Worm (Caenorhabditis elegans) whole organism, late embryonic: ENCODE results near the gene srxa-1.
A peak's percentile ranks its signal among the peaks of the same experiment; 100 is the strongest.

Experiments
- C38D4.7 ChIP-seq: fragments of 200-800 bp; sonication (Bioruptor generic); optimal IDR thresholded peaks from 2 replicates; lab custom pipeline; 2018; ENCODE audit warnings: mild to moderate bottlenecking, missing genetic modification characterization, moderate library complexity, missing compliant biosample characterization
- K02D7.2 ChIP-seq: sonication (generic microtip); optimal IDR thresholded peaks from 2 replicates; lab custom pipeline; 2017; ENCODE audit warnings: mild to moderate bottlenecking, missing genetic modification characterization, missing compliant biosample characterization
- K09A11.1 ChIP-seq: sonication (generic microtip); optimal IDR thresholded peaks from 2 replicates; lab custom pipeline; 2017; ENCODE audit warnings: antibody characterized with exemption, mild to moderate bottlenecking, missing genetic modification characterization, missing compliant biosample characterization; ENCODE audit not compliant: insufficient read depth
- T23F11.4 ChIP-seq: fragments of 200-800 bp; sonication (Bioruptor generic); optimal IDR thresholded peaks from 2 replicates; lab custom pipeline; 2018; ENCODE audit warnings: mild to moderate bottlenecking, missing genetic modification characterization, missing compliant biosample characterization
- Y22D7AL.16 ChIP-seq: sonication (generic microtip); optimal IDR thresholded peaks from 2 replicates; lab custom pipeline; 2016; ENCODE audit warnings: missing genetic modification characterization, missing compliant biosample characterization
- ahr-1 ChIP-seq: sonication (generic microtip); optimal IDR thresholded peaks from 2 replicates; lab custom pipeline; 2016; ENCODE audit warnings: missing genetic modification characterization, missing compliant biosample characterization
- ama-1 ChIP-seq: fragments of 150-350 bp; optimal IDR thresholded peaks from 2 replicates; lab custom pipeline; 2014
- ceh-18 ChIP-seq: sonication (generic microtip); optimal IDR thresholded peaks from 2 replicates; lab custom pipeline; 2016; ENCODE audit warnings: missing genetic modification characterization, missing compliant biosample characterization
- ceh-19 ChIP-seq: fragments of 200-800 bp; sonication (Bioruptor generic); optimal IDR thresholded peaks from 2 replicates; lab custom pipeline; 2018; ENCODE audit warnings: mild to moderate bottlenecking, missing genetic modification characterization, missing compliant biosample characterization
- ceh-2 ChIP-seq: sonication (generic microtip); optimal IDR thresholded peaks from 2 replicates; lab custom pipeline; 2016; ENCODE audit warnings: missing genotype, missing genetic modification characterization, missing compliant biosample characterization
- ceh-24 ChIP-seq: sonication (generic microtip); optimal IDR thresholded peaks from 2 replicates; lab custom pipeline; 2016; ENCODE audit warnings: mild to moderate bottlenecking, missing genetic modification characterization, missing compliant biosample characterization
- ceh-30 ChIP-seq: fragments of 150-350 bp; optimal IDR thresholded peaks from 2 replicates; lab custom pipeline; 2014; ENCODE audit warnings: missing biosample characterization, missing genetic modification characterization
- ceh-31 ChIP-seq: sonication (generic microtip); optimal IDR thresholded peaks from 2 replicates; lab custom pipeline; 2016; ENCODE audit warnings: missing genetic modification characterization, missing compliant biosample characterization
- dmd-4 ChIP-seq: sonication (generic microtip); optimal IDR thresholded peaks from 2 replicates; lab custom pipeline; 2016; ENCODE audit warnings: borderline replicate concordance, missing genetic modification characterization, missing compliant biosample characterization
- elt-4 ChIP-seq: sonication (generic microtip); optimal IDR thresholded peaks from 2 replicates; lab custom pipeline; 2016; ENCODE audit warnings: missing genetic modification characterization, missing compliant biosample characterization
- ets-4 ChIP-seq: sonication (generic microtip); optimal IDR thresholded peaks from 2 replicates; lab custom pipeline; 2016; ENCODE audit warnings: missing genetic modification characterization, missing compliant biosample characterization
- fkh-10 ChIP-seq: fragments of 150-350 bp; optimal IDR thresholded peaks from 2 replicates; lab custom pipeline; 2014; ENCODE audit warnings: missing biosample characterization, missing genetic modification reagents, missing genetic modification characterization
- fkh-6 ChIP-seq: sonication (generic microtip); optimal IDR thresholded peaks from 2 replicates; lab custom pipeline; 2016; ENCODE audit warnings: missing genetic modification characterization, missing compliant biosample characterization
- gmeb-2 ChIP-seq: sonication (generic microtip); optimal IDR thresholded peaks from 2 replicates; lab custom pipeline; 2016; ENCODE audit warnings: missing genetic modification characterization, inconsistent platforms, missing compliant biosample characterization
- hlh-15 ChIP-seq: sonication (generic microtip); optimal IDR thresholded peaks from 2 replicates; lab custom pipeline; 2016; ENCODE audit warnings: missing genetic modification characterization, missing compliant biosample characterization
- hlh-30 ChIP-seq: sonication (generic microtip); optimal IDR thresholded peaks from 2 replicates; lab custom pipeline; 2017; ENCODE audit warnings: antibody characterized with exemption, missing genetic modification characterization, missing compliant biosample characterization; ENCODE audit not compliant: insufficient read depth
- hlh-6 ChIP-seq: sonication (generic microtip); optimal IDR thresholded peaks from 2 replicates; lab custom pipeline; 2016; ENCODE audit warnings: missing genotype, missing genetic modification characterization, missing compliant biosample characterization
- hlh-8 ChIP-seq: sonication (generic microtip); optimal IDR thresholded peaks from 2 replicates; lab custom pipeline; 2016; ENCODE audit warnings: missing genotype, missing genetic modification characterization, missing compliant biosample characterization
- lim-6 ChIP-seq: sonication (generic microtip); optimal IDR thresholded peaks from 2 replicates; lab custom pipeline; 2016; ENCODE audit warnings: missing genetic modification characterization, missing compliant biosample characterization
- lin-11 ChIP-seq: fragments of 200-800 bp; sonication (Bioruptor generic); optimal IDR thresholded peaks from 2 replicates; lab custom pipeline; 2018; ENCODE audit warnings: mild to moderate bottlenecking, missing genetic modification characterization, missing compliant biosample characterization
- madf-2 ChIP-seq: sonication (generic microtip); optimal IDR thresholded peaks from 2 replicates; lab custom pipeline; 2017; ENCODE audit warnings: missing genetic modification characterization, missing compliant biosample characterization
- nfya-1 ChIP-seq: sonication (generic microtip); optimal IDR thresholded peaks from 2 replicates; lab custom pipeline; 2017; ENCODE audit warnings: missing genetic modification characterization, mild to moderate bottlenecking, missing compliant biosample characterization, antibody characterized with exemption, moderate library complexity
- nhr-11 ChIP-seq: fragments of 150-350 bp; optimal IDR thresholded peaks from 2 replicates; lab custom pipeline; 2014; ENCODE audit warnings: missing biosample characterization, missing genetic modification characterization
- npax-4 ChIP-seq: sonication (generic microtip); optimal IDR thresholded peaks from 2 replicates; lab custom pipeline; 2016; ENCODE audit warnings: missing genetic modification characterization, missing compliant biosample characterization
- odd-2 ChIP-seq: sonication (generic microtip); optimal IDR thresholded peaks from 2 replicates; lab custom pipeline; 2017; ENCODE audit warnings: antibody characterized with exemption, mild to moderate bottlenecking, missing genetic modification characterization, missing compliant biosample characterization
- pag-3 ChIP-seq: sonication (generic microtip); optimal IDR thresholded peaks from 2 replicates; lab custom pipeline; 2016; ENCODE audit warnings: missing compliant biosample characterization, missing genetic modification characterization, borderline replicate concordance
- pax-1 ChIP-seq: fragments of 150-350 bp; optimal IDR thresholded peaks from 2 replicates; lab custom pipeline; 2014; ENCODE audit warnings: missing biosample characterization, missing genetic modification characterization
- pha-2 ChIP-seq: sonication (generic microtip); optimal IDR thresholded peaks from 2 replicates; lab custom pipeline; 2017; ENCODE audit warnings: mild to moderate bottlenecking, missing genetic modification characterization, missing compliant biosample characterization
- pqm-1 ChIP-seq: sonication (generic microtip); optimal IDR thresholded peaks from 2 replicates; lab custom pipeline; 2016; ENCODE audit warnings: missing genetic modification characterization, missing compliant biosample characterization
- pros-1 ChIP-seq: fragments of 150-350 bp; optimal IDR thresholded peaks from 2 replicates; lab custom pipeline; 2014; ENCODE audit warnings: missing biosample characterization, missing genetic modification reagents, missing genetic modification characterization
- ref-2 ChIP-seq: sonication (generic microtip); optimal IDR thresholded peaks from 2 replicates; lab custom pipeline; 2016; ENCODE audit warnings: missing genetic modification characterization, missing compliant biosample characterization
- rnt-1 ChIP-seq: sonication (generic microtip); optimal IDR thresholded peaks from 2 replicates; lab custom pipeline; 2016; ENCODE audit warnings: missing genetic modification characterization, missing compliant biosample characterization
- sox-2 ChIP-seq: fragments of 200-800 bp; sonication (Bioruptor generic); IDR thresholded peaks from 2 replicates; pipeline ENCODE4 v1.3.6; 2022; ENCODE audit warnings: missing genetic modification reagents, missing genetic modification characterization, missing compliant biosample characterization
- syd-9 ChIP-seq: sonication (generic microtip); optimal IDR thresholded peaks from 2 replicates; lab custom pipeline; 2016; ENCODE audit warnings: mild to moderate bottlenecking, missing genetic modification characterization, moderate library complexity, missing compliant biosample characterization
- tbx-7 ChIP-seq: sonication (generic microtip); optimal IDR thresholded peaks from 2 replicates; lab custom pipeline; 2016; ENCODE audit warnings: missing genotype, missing genetic modification characterization, missing compliant biosample characterization
- ttx-3 ChIP-seq: sonication (generic microtip); optimal IDR thresholded peaks from 2 replicates; lab custom pipeline; 2016; ENCODE audit warnings: missing genetic modification reagents, missing genetic modification characterization, missing compliant biosample characterization
- unc-42 ChIP-seq: sonication (generic microtip); optimal IDR thresholded peaks from 2 replicates; lab custom pipeline; 2016; ENCODE audit warnings: missing genotype, missing genetic modification characterization, missing compliant biosample characterization
- unc-55 ChIP-seq: sonication (generic microtip); optimal IDR thresholded peaks from 2 replicates; lab custom pipeline; 2017; ENCODE audit warnings: missing biosample characterization, missing genetic modification reagents, missing genetic modification characterization
- unc-86 ChIP-seq: sonication (generic microtip); optimal IDR thresholded peaks from 2 replicates; lab custom pipeline; 2016; ENCODE audit warnings: missing genetic modification characterization, missing compliant biosample characterization
- ztf-16 ChIP-seq: sonication (generic microtip); optimal IDR thresholded peaks from 2 replicates; lab custom pipeline; 2017; ENCODE audit warnings: missing genetic modification characterization, missing compliant biosample characterization

Gene srxa-1

DNA sequence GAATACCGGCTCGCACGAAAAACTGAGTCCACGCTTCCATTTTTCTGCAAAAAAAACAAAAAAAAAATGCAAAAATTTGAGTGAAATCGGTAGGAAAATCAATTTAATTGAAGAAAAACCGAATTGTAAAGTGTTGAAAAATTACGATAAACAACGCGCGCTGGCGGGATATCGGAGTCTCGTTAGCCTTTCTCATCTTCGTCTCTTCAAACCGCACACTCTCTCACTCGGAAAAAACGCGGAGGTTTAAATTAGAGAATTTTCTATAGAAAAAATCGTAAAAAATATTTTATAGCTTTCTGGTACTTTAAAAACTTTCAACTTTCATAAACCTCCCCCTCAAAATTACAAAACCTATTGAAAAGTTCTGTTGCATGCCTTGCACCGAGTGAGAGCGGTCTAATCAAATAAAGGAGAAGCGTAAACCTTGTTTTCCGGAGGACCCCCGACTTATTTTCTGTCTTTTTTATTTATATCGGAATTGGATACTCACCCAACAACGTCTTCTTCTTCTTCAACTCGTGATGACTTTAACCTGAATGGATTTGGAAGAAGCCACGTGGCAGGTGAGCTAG is 27.8 kb upstream of the srxa-1 start, which contains the start of the genes F53F8.5 and F53F8.6:
TSS of gene F53F8.5 (minus strand) at position 52 of the 575 bp plus-strand sequence.
TSS of gene F53F8.6 (plus strand) at position 230 of the 575 bp plus-strand sequence.
- no peak for TF ChIP-seq dmd-4 (tag; lab: Kevin White, UChicago)
- TF ChIP-seq odd-2 (tag; lab: Kevin White, UChicago): no peak
- no peak for TF ChIP-seq ets-4 (tag; lab: Kevin White, UChicago)
- no peak for TF ChIP-seq hlh-6 (tag; lab: Kevin White, UChicago)
- TF ChIP-seq K09A11.1: no peak
- TF ChIP-seq unc-86 (tag; lab: Kevin White, UChicago): no peak
- peak; percentile 85 for TF ChIP-seq unc-42 (tag; lab: Kevin White, UChicago)
- TF ChIP-seq nfya-1: peak; percentile 15
- TF ChIP-seq pha-2 (tag; lab: Kevin White, UChicago): no peak
- peak; percentile 0 for TF ChIP-seq ceh-31
- TF ChIP-seq, all 69 proteins: peak for 3

DNA sequence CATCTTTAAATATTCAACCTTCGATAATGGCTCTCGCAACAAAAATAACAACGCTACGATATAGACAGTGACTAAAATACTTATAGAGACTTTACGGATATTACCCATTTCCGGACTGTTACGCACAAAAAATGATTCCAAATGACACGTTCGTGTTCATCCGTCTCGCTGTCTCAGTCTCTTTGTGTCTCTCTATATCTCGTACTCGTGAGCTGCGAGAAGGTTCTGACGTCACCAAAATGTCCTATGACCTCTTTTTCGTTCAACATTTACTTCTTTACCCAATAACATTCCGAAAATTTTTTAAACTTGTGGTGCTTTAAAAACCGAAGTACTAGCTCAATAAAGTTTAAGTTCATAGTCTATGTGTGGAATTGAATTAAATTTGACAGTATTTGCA is 21.7 kb upstream of the srxa-1 start:
- peak; percentile 85 for TF ChIP-seq hlh-30
- TF ChIP-seq Y22D7AL.16 (tag; lab: Kevin White, UChicago): no peak

DNA sequence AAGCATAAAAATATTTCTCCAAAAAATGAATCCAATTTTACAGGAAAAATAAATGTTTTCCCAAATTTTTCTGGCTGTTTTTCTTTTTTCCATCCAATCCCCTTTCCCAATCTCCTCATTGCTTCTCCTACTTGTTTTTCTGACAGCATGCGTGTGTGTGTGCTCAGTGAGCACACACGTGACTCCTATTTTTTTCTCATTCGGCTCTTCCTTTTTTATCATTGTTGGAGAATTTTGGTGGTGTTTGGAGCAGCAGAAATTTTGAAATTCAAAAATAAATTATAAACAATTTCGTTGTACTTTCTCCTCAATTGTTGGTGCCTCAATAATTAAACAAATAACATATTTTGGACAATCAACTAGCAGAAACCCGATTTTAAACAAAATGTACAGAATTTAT is 21.2 kb upstream of the srxa-1 start:
- TF ChIP-seq unc-42 (tag; lab: Kevin White, UChicago) (no peak), rnt-1 (tag; lab: Kevin White, UChicago) (no peak)
- TF ChIP-seq, all 69 proteins: peak for 0

DNA sequence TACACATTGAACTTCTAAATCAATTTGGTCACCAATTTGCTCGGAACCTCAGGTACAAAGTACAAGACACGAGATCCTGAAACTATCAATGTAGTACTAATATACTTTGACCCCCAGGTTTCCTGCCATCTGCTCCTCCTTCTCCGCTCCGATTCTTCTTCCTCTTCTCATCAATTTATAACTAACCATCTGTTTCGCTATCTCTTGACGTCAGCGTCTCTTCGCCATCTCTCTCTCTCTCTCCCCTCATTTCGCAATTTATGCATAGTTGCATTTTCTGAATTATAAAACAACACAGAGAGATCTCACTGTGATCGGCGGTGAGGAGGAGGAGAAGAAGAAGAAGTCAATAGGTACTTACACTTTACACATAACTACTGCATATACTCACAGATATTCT is 20.2 kb upstream of the srxa-1 start:
- TF ChIP-seq lim-6 (tag; lab: Kevin White, UChicago) (no peak), K09A11.1 (no peak), ahr-1 (no peak), ceh-2 (tag; lab: Kevin White, UChicago) (no peak), fkh-10 (GFP tag; lab: Kevin White, UChicago) (no peak), ceh-30 (no peak), sox-2 (no peak), rnt-1 (tag; lab: Kevin White, UChicago) (peak; percentile 33), elt-4 (no peak), pqm-1 (tag; lab: Kevin White, UChicago) (no peak), npax-4 (tag; lab: Kevin White, UChicago) (no peak), madf-2 (tag; lab: Kevin White, UChicago) (no peak), K02D7.2 (no peak), pax-1 (tag; lab: Kevin White, UChicago) (no peak), odd-2 (tag; lab: Kevin White, UChicago) (no peak), unc-55 (GFP tag; lab: Kevin White, UChicago) (peak; percentile 85), ztf-16 (tag; lab: Kevin White, UChicago) (no peak), fkh-6 (tag; lab: Kevin White, UChicago) (no peak), lin-11 (tag; lab: Kevin White, UChicago) (no peak), nhr-11 (tag; lab: Kevin White, UChicago) (no peak), nfya-1 (peak; percentile 60), ceh-18 (tag; lab: Kevin White, UChicago) (peak; percentile 92), tbx-7 (tag; lab: Kevin White, UChicago) (no peak), syd-9 (tag; lab: Kevin White, UChicago) (no peak), pha-2 (tag; lab: Kevin White, UChicago) (peak; percentile 25), hlh-15 (tag; lab: Kevin White, UChicago) (no peak), Y22D7AL.16 (tag; lab: Kevin White, UChicago) (no peak), ceh-31 (peak; percentile 80), ets-4 (tag; lab: Kevin White, UChicago) (no peak), ceh-19 (no peak), pag-3 (tag; lab: Kevin White, UChicago) (no peak), unc-86 (tag; lab: Kevin White, UChicago) (no peak), hlh-8 (tag; lab: Kevin White, UChicago) (peak; percentile 92), ref-2 (no peak), C38D4.7 (GFP tag; lab: Kevin White, UChicago) (no peak), ttx-3 (no peak), gmeb-2 (tag; lab: Kevin White, UChicago) (no peak), ceh-24 (tag; lab: Kevin White, UChicago) (no peak), pros-1 (tag; lab: Kevin White, UChicago) (no peak), T23F11.4 (GFP tag; lab: Kevin White, UChicago) (no peak), ama-1 (lab: Kevin White, UChicago) (no peak)
